Worm (Caenorhabditis elegans) whole organism, midembryonic: Measurements from ENCODE around the gene serp-1.2.

ENCODE experiments used
- T22C8.4 ChIP-seq: fragments of 200-800 bp; sonication (Bioruptor generic); IDR thresholded peaks from 2 replicates; pipeline ENCODE4 v1.3.6; 2022; ENCODE audit warnings: missing genetic modification characterization, missing compliant biosample characterization
- cog-1 ChIP-seq: sonication (generic microtip); optimal IDR thresholded peaks from 2 replicates; lab custom pipeline; 2016; ENCODE audit warnings: missing genetic modification characterization, missing compliant biosample characterization
- flt-1 ChIP-seq: fragments of 200-800 bp; sonication (Bioruptor generic); IDR thresholded peaks from 2 replicates; pipeline ENCODE4 v1.3.6; 2022; ENCODE audit warnings: missing genetic modification characterization, missing compliant biosample characterization
- klf-2 ChIP-seq: fragments of 200-800 bp; sonication (Bioruptor generic); conservative IDR thresholded peaks from 2 replicates; pipeline ENCODE4 v1.3.6; 2022; ENCODE audit warnings: missing genetic modification reagents, missing genetic modification characterization, missing compliant biosample characterization
- med-1 ChIP-seq: sonication (generic microtip); optimal IDR thresholded peaks from 2 replicates; lab custom pipeline; 2017; ENCODE audit warnings: missing genetic modification characterization, mild to moderate bottlenecking, missing compliant biosample characterization, antibody characterized with exemption, missing genetic modification reagents; ENCODE audit not compliant: insufficient read depth
- ref-1 ChIP-seq: fragments of 200-800 bp; sonication (Bioruptor generic); conservative IDR thresholded peaks from 2 replicates; pipeline ENCODE4 v1.3.6; 2022; ENCODE audit warnings: missing genetic modification reagents, missing genetic modification characterization, missing compliant biosample characterization
- tab-1 ChIP-seq: fragments of 200-800 bp; sonication (Bioruptor generic); IDR thresholded peaks from 2 replicates; pipeline ENCODE4 v1.3.6; 2022; ENCODE audit warnings: missing genetic modification characterization, missing compliant biosample characterization
- ztf-23 ChIP-seq: fragments of 200-800 bp; sonication (Bioruptor generic); IDR thresholded peaks from 2 replicates; pipeline ENCODE4 v1.3.6; 2022; ENCODE audit warnings: missing genetic modification reagents, missing genetic modification characterization, missing compliant biosample characterization
- ztf-29 ChIP-seq: fragments of 200-800 bp; sonication (Bioruptor generic); IDR thresholded peaks from 2 replicates; pipeline ENCODE4 v1.3.6; 2022; ENCODE audit warnings: missing genetic modification reagents, missing genetic modification characterization, missing compliant biosample characterization

Gene serp-1.2

ce11 chrIV:8225357-8225756, at the start of gene serp-1.2:
Gene serp-1.2 (plus strand): TSS chrIV:8225674.
- TF ChIP-seq ztf-23 (GFP tag; lab: Robert Waterston, UW), result no peak
- TF ChIP-seq klf-2, result no peak
- TF ChIP-seq flt-1 (GFP tag; lab: Robert Waterston, UW), result no peak
- TF ChIP-seq tab-1 (GFP tag; lab: Robert Waterston, UW), result no peak
- TF ChIP-seq ref-1 (GFP tag; lab: Robert Waterston, UW), result no peak
- no peak for TF ChIP-seq med-1 (GFP tag; lab: Kevin White, UChicago)
- no peak for TF ChIP-seq cog-1 (tag; lab: Kevin White, UChicago)
- TF ChIP-seq T22C8.4 (GFP tag; lab: Robert Waterston, UW), result no peak
- no peak for TF ChIP-seq ztf-29 (GFP tag; lab: Robert Waterston, UW)

ce11 chrIV:8175686-8176532, 49.6 kb upstream of the serp-1.2 start, which contains the start of gene pct-1:
Gene pct-1 (plus strand): TSS chrIV:8176482.
- TF ChIP-seq ztf-23 (GFP tag; lab: Robert Waterston, UW), result no peak
- no peak for TF ChIP-seq cog-1 (tag; lab: Kevin White, UChicago)
- no peak for TF ChIP-seq T22C8.4 (GFP tag; lab: Robert Waterston, UW)
- no peak for TF ChIP-seq flt-1 (GFP tag; lab: Robert Waterston, UW)
- TF ChIP-seq ref-1 (GFP tag; lab: Robert Waterston, UW), result no peak
- TF ChIP-seq klf-2, result no peak
- no peak for TF ChIP-seq tab-1 (GFP tag; lab: Robert Waterston, UW)

- TF ChIP-seq flt-1 (GFP tag; lab: Robert Waterston, UW) (no peak), klf-2 (no peak), ztf-29 (GFP tag; lab: Robert Waterston, UW) (no peak), cog-1 (tag; lab: Kevin White, UChicago) (no peak), ztf-23 (GFP tag; lab: Robert Waterston, UW) (no peak), ref-1 (GFP tag; lab: Robert Waterston, UW) (no peak), med-1 (GFP tag; lab: Kevin White, UChicago) (no peak), tab-1 (GFP tag; lab: Robert Waterston, UW) (no peak), T22C8.4 (GFP tag; lab: Robert Waterston, UW) (no peak)
These were observed 44.1 kb upstream of the serp-1.2 start for ce11 chrIV:8181404-8181803.

- no peak for TF ChIP-seq klf-2
- no peak for TF ChIP-seq med-1 (GFP tag; lab: Kevin White, UChicago)
- no peak for TF ChIP-seq ztf-23 (GFP tag; lab: Robert Waterston, UW)
- TF ChIP-seq flt-1 (GFP tag; lab: Robert Waterston, UW), result no peak
- no peak for TF ChIP-seq cog-1 (tag; lab: Kevin White, UChicago)
- TF ChIP-seq ztf-29 (GFP tag; lab: Robert Waterston, UW), result no peak
- TF ChIP-seq ref-1 (GFP tag; lab: Robert Waterston, UW), result no peak
- no peak for TF ChIP-seq T22C8.4 (GFP tag; lab: Robert Waterston, UW)
- no peak for TF ChIP-seq tab-1 (GFP tag; lab: Robert Waterston, UW)
These were observed 42.9 kb upstream of the serp-1.2 start for ce11 chrIV:8182566-8182965.

ce11 chrIV:8183313-8183712, 42.2 kb upstream of the serp-1.2 start:
- TF ChIP-seq ztf-23 (GFP tag; lab: Robert Waterston, UW) (no peak), klf-2 (no peak), med-1 (GFP tag; lab: Kevin White, UChicago) (no peak), T22C8.4 (GFP tag; lab: Robert Waterston, UW) (no peak), ref-1 (GFP tag; lab: Robert Waterston, UW) (no peak), cog-1 (tag; lab: Kevin White, UChicago) (peak; percentile 6), flt-1 (GFP tag; lab: Robert Waterston, UW) (peak; percentile 75; the same call in 1 of the 2 replicates), ztf-29 (GFP tag; lab: Robert Waterston, UW) (no peak), tab-1 (GFP tag; lab: Robert Waterston, UW) (0 out of 2 replicates have a peak, but pooled peaks have one; percentile 44)

- TF ChIP-seq T22C8.4 (GFP tag; lab: Robert Waterston, UW), result no peak
- TF ChIP-seq cog-1 (tag; lab: Kevin White, UChicago), result no peak
- no peak for TF ChIP-seq klf-2
- TF ChIP-seq ztf-29 (GFP tag; lab: Robert Waterston, UW), result no peak
- no peak for TF ChIP-seq ztf-23 (GFP tag; lab: Robert Waterston, UW)
- no peak for TF ChIP-seq med-1 (GFP tag; lab: Kevin White, UChicago)
- no peak for TF ChIP-seq tab-1 (GFP tag; lab: Robert Waterston, UW)
- TF ChIP-seq flt-1 (GFP tag; lab: Robert Waterston, UW), result no peak
- TF ChIP-seq ref-1 (GFP tag; lab: Robert Waterston, UW), result no peak
These were observed 36.9 kb upstream of the serp-1.2 start for ce11 chrIV:8188421-8189112.

ce11 chrIV:8189667-8190066, 35.8 kb upstream of the serp-1.2 start:
- no peak; the same call in 1 of the 2 replicates for TF ChIP-seq ztf-23 (GFP tag; lab: Robert Waterston, UW)
- no peak for TF ChIP-seq klf-2
- no peak for TF ChIP-seq flt-1 (GFP tag; lab: Robert Waterston, UW)
- TF ChIP-seq ref-1 (GFP tag; lab: Robert Waterston, UW), result no peak
- TF ChIP-seq cog-1 (tag; lab: Kevin White, UChicago), result no peak
- no peak for TF ChIP-seq T22C8.4 (GFP tag; lab: Robert Waterston, UW)
- TF ChIP-seq tab-1 (GFP tag; lab: Robert Waterston, UW), result no peak
- TF ChIP-seq med-1 (GFP tag; lab: Kevin White, UChicago), result no peak

- TF ChIP-seq ztf-29 (GFP tag; lab: Robert Waterston, UW) (no peak), med-1 (GFP tag; lab: Kevin White, UChicago) (no peak), cog-1 (tag; lab: Kevin White, UChicago) (no peak), klf-2 (no peak), ztf-23 (GFP tag; lab: Robert Waterston, UW) (no peak), tab-1 (GFP tag; lab: Robert Waterston, UW) (no peak), ref-1 (GFP tag; lab: Robert Waterston, UW) (no peak), T22C8.4 (GFP tag; lab: Robert Waterston, UW) (no peak), flt-1 (GFP tag; lab: Robert Waterston, UW) (no peak)
These were observed 32.6 kb upstream of the serp-1.2 start for ce11 chrIV:8192878-8193277.
